Worm (Caenorhabditis elegans): ENCODE data around the gene F27C8.2.

- TF ChIP-seq fax-1 (tag; optimal IDR thresholded peaks at IDR 0.05): no peak
- TF ChIP-seq F13H6.1 (tag; optimal IDR thresholded peaks at IDR 0.05): no peak
- no peak for TF ChIP-seq unc-3 (GFP tag; conservative IDR thresholded peaks at IDR 0.05)
- no peak for TF ChIP-seq unc-3 (tag; optimal IDR thresholded peaks at IDR 0.05)
- TF ChIP-seq hlh-6 (tag; optimal IDR thresholded peaks at IDR 0.05): no peak
- no peak for TF ChIP-seq fkh-6 (tag; optimal IDR thresholded peaks at IDR 0.05)
- no peak for TF ChIP-seq unc-86 (tag; optimal IDR thresholded peaks at IDR 0.05)
- TF ChIP-seq hlh-13 (GFP tag; optimal IDR thresholded peaks at IDR 0.05): no peak
- TF ChIP-seq ceh-30 (tag; optimal IDR thresholded peaks at IDR 0.05): no peak
- no peak for TF ChIP-seq tbx-2 (tag; optimal IDR thresholded peaks at IDR 0.05)
- no peak for TF ChIP-seq ama-1 (optimal IDR thresholded peaks at IDR 0.05)
- TF ChIP-seq nhr-11 (tag; optimal IDR thresholded peaks at IDR 0.05): no peak
- TF ChIP-seq npax-4 (tag; optimal IDR thresholded peaks at IDR 0.05): no peak
These were observed 11.8 kb downstream of the F27C8.2 start for ce11 chrIV:9607945-9608344.

Data from whole organism, late embryonic.